Fruit fly (Drosophila melanogaster) S2 (cell line): Measurements from ENCODE around the gene MtnB.

ENCODE experiments used
- CG8478 ChIP-seq: fragments of >200 bp; optimal IDR thresholded peaks from 2 replicates; lab custom pipeline; 2018
- CTCF ChIP-seq, 2 experiments: fragments of >200 bp; optimal IDR thresholded peaks; 2 replicates each; lab custom pipeline; 2018

DNA sequence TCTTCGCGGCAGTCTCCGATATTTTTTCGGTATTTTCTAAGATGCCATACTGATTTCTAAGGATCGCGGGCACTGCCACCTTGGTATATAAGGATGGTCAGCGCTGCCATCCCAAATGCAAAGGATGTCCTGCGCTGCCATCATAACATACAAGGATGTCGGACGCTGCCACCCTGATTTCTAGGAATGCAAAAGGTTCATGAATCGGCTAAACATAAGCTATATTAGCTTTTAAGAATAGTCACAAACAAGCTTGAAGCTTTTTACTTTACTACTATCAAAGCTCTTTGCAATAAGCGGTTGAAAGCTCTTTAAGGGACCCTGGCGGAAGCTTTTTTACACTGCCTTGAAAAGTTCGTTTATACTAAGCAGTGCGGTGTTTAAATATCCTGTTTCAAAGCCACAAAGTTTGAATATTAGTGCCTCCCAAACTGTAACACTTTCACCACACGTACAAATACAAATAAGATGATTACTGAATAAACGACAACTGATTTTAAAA is 39.2 kb downstream of the MtnB start:
- TF ChIP-seq CTCF (optimal IDR thresholded peaks at IDR 0.05; lab: Kevin White, UChicago) (peak; percentile 51 to 53), CG8478 (lab: Kevin White, UChicago) (no peak)
